Fruit fly (Drosophila melanogaster) whole organism: ENCODE data around the gene CG13380.

ENCODE experiments used
- CG8478 ChIP-seq: fragments of >200 bp; optimal IDR thresholded peaks from 2 replicates; lab custom pipeline; 2018; ENCODE audit warnings: inconsistent platforms
- Dll ChIP-seq: fragments of >200 bp; optimal IDR thresholded peaks from 2 replicates; lab custom pipeline; 2017
- EcR ChIP-seq, 2 experiments: fragments of >200 bp; optimal IDR thresholded peaks; 2 replicates each; lab custom pipeline; 2017; ENCODE audit warnings: missing biosample characterization in 2 of 2, missing genetic modification characterization in 2 of 2, missing genetic modification reagents in 2 of 2
- pan ChIP-seq: fragments of >200 bp; optimal IDR thresholded peaks from 2 replicates; lab custom pipeline; 2017
- psq ChIP-seq: fragments of >200 bp; optimal IDR thresholded peaks from 2 replicates; lab custom pipeline; 2017
- usp ChIP-seq: fragments of >200 bp; optimal IDR thresholded peaks from 2 replicates; lab custom pipeline; 2017; ENCODE audit warnings: missing biosample characterization, missing genetic modification characterization, mixed read lengths

- TF ChIP-seq psq (lab: Kevin White, UChicago) (no peak), CG8478 (lab: Kevin White, UChicago) (no peak), usp (no peak), Dll (lab: Kevin White, UChicago) (no peak), EcR (GFP tag; optimal IDR thresholded peaks at IDR 0.05; lab: Kevin White, UChicago) (no peak), pan (no peak)
Measured at dm6 chr3L:18603125-18603524, 14.6 kb downstream of the CG13380 start, which contains the start of gene CG18234.
